Fruit fly (Drosophila melanogaster) whole organism, embryonic: Measurements from ENCODE around the gene hook.

Source experiments
- Atf3 ChIP-seq: fragments of 200-800 bp; sonication (Bioruptor generic); optimal IDR thresholded peaks from 3 replicates; lab custom pipeline; 2016; ENCODE audit warnings: missing biosample characterization, missing genetic modification characterization
- C15 ChIP-seq: fragments of 200-800 bp; sonication (Bioruptor generic); IDR thresholded peaks from 3 replicates; pipeline ENCODE4 v1.3.6; 2022; ENCODE audit warnings: missing biosample characterization, missing genetic modification characterization
- CG10543 ChIP-seq: fragments of 200-800 bp; sonication (Bioruptor generic); optimal IDR thresholded peaks from 3 replicates; lab custom pipeline; 2017; ENCODE audit warnings: missing biosample characterization, mild to moderate bottlenecking, missing genetic modification characterization, moderate library complexity
- CG11247 ChIP-seq: fragments of 200-800 bp; sonication (Bioruptor generic); IDR thresholded peaks from 2 replicates; pipeline ENCODE4 v1.3.6; 2022; ENCODE audit warnings: missing biosample characterization, missing genetic modification characterization
- CG11504 ChIP-seq: fragments of 200-800 bp; sonication (Bioruptor generic); optimal IDR thresholded peaks from 3 replicates; lab custom pipeline; 2019; ENCODE audit warnings: missing biosample characterization, mild to moderate bottlenecking, missing genetic modification characterization, moderate library complexity
- CG12942 ChIP-seq: fragments of 200-800 bp; sonication (Bioruptor generic); optimal IDR thresholded peaks from 3 replicates; lab custom pipeline; 2016; ENCODE audit warnings: missing biosample characterization, missing genetic modification characterization
- CG13894 ChIP-seq: fragments of 200-800 bp; sonication (Bioruptor generic); optimal IDR thresholded peaks from 3 replicates; lab custom pipeline; 2018; ENCODE audit warnings: missing biosample characterization, mild to moderate bottlenecking, missing genetic modification characterization, moderate library complexity
- CG14965 ChIP-seq: fragments of 200-800 bp; sonication (Bioruptor generic); optimal IDR thresholded peaks from 2 replicates; lab custom pipeline; 2016; ENCODE audit warnings: missing biosample characterization, missing genetic modification characterization, borderline replicate concordance
- CG17385 ChIP-seq: fragments of 200-800 bp; sonication (Bioruptor generic); optimal IDR thresholded peaks from 3 replicates; lab custom pipeline; 2018; ENCODE audit warnings: missing biosample characterization, mild to moderate bottlenecking, missing genetic modification characterization
- CG17829 ChIP-seq: fragments of 200-800 bp; optimal IDR thresholded peaks from 2 replicates; lab custom pipeline; 2019; ENCODE audit warnings: missing biosample characterization, mild to moderate bottlenecking, missing genetic modification characterization, moderate library complexity
- CG2120 ChIP-seq: fragments of 200-800 bp; sonication (Bioruptor generic); optimal IDR thresholded peaks from 3 replicates; lab custom pipeline; 2016; ENCODE audit warnings: missing biosample characterization, missing genetic modification characterization
- CG3726 ChIP-seq: fragments of 200-800 bp; sonication (Bioruptor generic); IDR thresholded peaks from 3 replicates; pipeline ENCODE4, ENCODE4 v1.3.6; 2022; ENCODE audit warnings: missing biosample characterization, missing genetic modification characterization
- CG4360 ChIP-seq: fragments of 200-800 bp; sonication (Bioruptor generic); IDR thresholded peaks from 2 replicates; pipeline ENCODE4 v1.3.6; 2022; ENCODE audit warnings: missing biosample characterization, missing genetic modification characterization
- CG6175 ChIP-seq: fragments of 200-800 bp; sonication (Bioruptor generic); IDR thresholded peaks from 3 replicates; pipeline ENCODE4 v1.3.6; 2022; ENCODE audit warnings: missing biosample characterization, missing genetic modification characterization
- CG6683 ChIP-seq: fragments of 200-800 bp; sonication (Bioruptor generic); optimal IDR thresholded peaks from 2 replicates; lab custom pipeline; 2017; ENCODE audit warnings: missing biosample characterization, mild to moderate bottlenecking, missing genetic modification characterization, missing genetic modification reagents
- Dbx ChIP-seq: fragments of 200-800 bp; sonication (Bioruptor generic); IDR thresholded peaks from 3 replicates; pipeline ENCODE4 v1.3.6; 2022; ENCODE audit warnings: missing biosample characterization, missing genetic modification characterization
- Deaf1 ChIP-seq: fragments of 200-800 bp; optimal IDR thresholded peaks from 3 replicates; lab custom pipeline; 2019; ENCODE audit warnings: missing biosample characterization, mild to moderate bottlenecking, missing genetic modification characterization, moderate library complexity
- Dip2 ChIP-seq: fragments of 200-800 bp; sonication (Bioruptor generic); IDR thresholded peaks from 2 replicates; pipeline ENCODE4 v1.3.6; 2022; ENCODE audit warnings: missing biosample characterization, missing genetic modification characterization
- Doc3 ChIP-seq: fragments of 200-800 bp; sonication (Bioruptor generic); IDR thresholded peaks from 3 replicates; pipeline ENCODE4 v1.3.6; 2022; ENCODE audit warnings: missing biosample characterization, missing genetic modification characterization; ENCODE audit not compliant: partially characterized antibody
- HLH4C ChIP-seq: fragments of 200-800 bp; sonication (Bioruptor generic); IDR thresholded peaks from 3 replicates; pipeline ENCODE4 v1.3.6; 2022; ENCODE audit warnings: missing biosample characterization, missing genetic modification characterization; ENCODE audit not compliant: partially characterized antibody
- Hey ChIP-seq: fragments of 200-800 bp; sonication (Bioruptor generic); optimal IDR thresholded peaks from 3 replicates; lab custom pipeline; 2018; ENCODE audit warnings: missing biosample characterization, mild to moderate bottlenecking, missing genetic modification characterization
- Hr51 ChIP-seq, 2 experiments: fragments of 200-800 bp; sonication (Bioruptor generic); optimal IDR thresholded peaks; 2 replicates in 1 of 2; 3 replicates in 1 of 2; lab custom pipeline; 2016 to 2018; ENCODE audit warnings: missing biosample characterization in 2 of 2, missing genetic modification characterization in 2 of 2, mild to moderate bottlenecking in 1 of 2, moderate library complexity in 1 of 2
- Max ChIP-seq: fragments of 200-800 bp; sonication (Bioruptor generic); optimal IDR thresholded peaks from 2 replicates; lab custom pipeline; 2016; ENCODE audit warnings: missing biosample characterization, mild to moderate bottlenecking, missing genetic modification characterization
- Nf-YC ChIP-seq: fragments of 200-800 bp; optimal IDR thresholded peaks from 3 replicates; lab custom pipeline; 2019; ENCODE audit warnings: missing biosample characterization, mild to moderate bottlenecking, missing genetic modification characterization, moderate library complexity
- Six4 ChIP-seq: fragments of 200-800 bp; sonication (Bioruptor generic); optimal IDR thresholded peaks from 2 replicates; lab custom pipeline; 2016; ENCODE audit warnings: missing biosample characterization, missing genetic modification characterization
- Trl ChIP-seq, 3 experiments: fragments of >200 bp in 2 of 3; fragments of 200-800 bp in 1 of 3; sonication (Bioruptor generic) in 1 of 3; optimal IDR thresholded peaks; 2 replicates in 1 of 3; 3 replicates in 2 of 3; lab custom pipeline; 2016 to 2017; ENCODE audit warnings: missing biosample characterization in 1 of 3, missing genetic modification characterization in 1 of 3
- aop ChIP-seq: fragments of 200-800 bp; sonication (Bioruptor generic); IDR thresholded peaks from 2 replicates; pipeline ENCODE4 v1.3.6; 2022; ENCODE audit warnings: missing biosample characterization, missing genetic modification characterization
- ato ChIP-seq: fragments of 200-800 bp; sonication (Bioruptor generic); IDR thresholded peaks from 2 replicates; pipeline ENCODE4 v1.3.6; 2022; ENCODE audit warnings: missing biosample characterization, missing genetic modification characterization; ENCODE audit not compliant: partially characterized antibody
- btn ChIP-seq: fragments of 200-800 bp; sonication (Bioruptor generic); optimal IDR thresholded peaks from 2 replicates; lab custom pipeline; 2016; ENCODE audit warnings: missing biosample characterization, missing genetic modification characterization
- cg ChIP-seq: fragments of 200-800 bp; sonication (Bioruptor generic); optimal IDR thresholded peaks from 3 replicates; lab custom pipeline; 2019; ENCODE audit warnings: missing biosample characterization, mild to moderate bottlenecking, missing genetic modification characterization, moderate library complexity
- chinmo ChIP-seq: fragments of 200-800 bp; sonication (Bioruptor generic); IDR thresholded peaks from 4 replicates; pipeline ENCODE4 v1.3.6; 2022; ENCODE audit warnings: missing biosample characterization, missing genetic modification characterization; ENCODE audit not compliant: partially characterized antibody
- croc ChIP-seq: fragments of 200-800 bp; sonication (Bioruptor generic); conservative IDR thresholded peaks from 3 replicates; pipeline ENCODE4 v1.3.6; 2022; ENCODE audit warnings: missing biosample characterization, missing genetic modification characterization
- crol ChIP-seq: fragments of 200-800 bp; sonication (Bioruptor generic); IDR thresholded peaks from 2 replicates; pipeline ENCODE4 v1.3.6; 2022; ENCODE audit warnings: missing biosample characterization, missing genetic modification characterization
- disco-r ChIP-seq: fragments of 200-800 bp; sonication (Bioruptor generic); optimal IDR thresholded peaks from 2 replicates; lab custom pipeline; 2016; ENCODE audit warnings: missing biosample characterization, missing genetic modification characterization
- eyg ChIP-seq: fragments of 200-800 bp; sonication (Bioruptor generic); optimal IDR thresholded peaks from 3 replicates; lab custom pipeline; 2016; ENCODE audit warnings: missing biosample characterization, missing genetic modification characterization
- fu2 ChIP-seq: fragments of 200-800 bp; sonication (Bioruptor generic); optimal IDR thresholded peaks from 2 replicates; lab custom pipeline; 2016; ENCODE audit warnings: missing biosample characterization, missing genetic modification characterization
- mirr ChIP-seq: fragments of 200-800 bp; sonication (Bioruptor generic); optimal IDR thresholded peaks from 3 replicates; lab custom pipeline; 2018; ENCODE audit warnings: missing biosample characterization, mild to moderate bottlenecking, missing genetic modification characterization
- oc ChIP-seq: fragments of 200-800 bp; sonication (Bioruptor generic); optimal IDR thresholded peaks from 2 replicates; lab custom pipeline; 2018; ENCODE audit warnings: missing biosample characterization, mild to moderate bottlenecking, missing genetic modification characterization, moderate library complexity
- p53 ChIP-seq: fragments of 200-800 bp; sonication (Bioruptor generic); optimal IDR thresholded peaks from 2 replicates; lab custom pipeline; 2016; ENCODE audit warnings: missing biosample characterization, missing genetic modification characterization
- pho ChIP-seq: fragments of 200-800 bp; sonication (Bioruptor generic); optimal IDR thresholded peaks from 2 replicates; lab custom pipeline; 2016; ENCODE audit warnings: missing biosample characterization, missing genetic modification characterization
- ranshi ChIP-seq: fragments of 200-800 bp; sonication (Bioruptor generic); IDR thresholded peaks from 2 replicates; pipeline ENCODE4 v1.3.6; 2022; ENCODE audit warnings: missing biosample characterization, missing genetic modification characterization
- scrt ChIP-seq: fragments of 200-800 bp; sonication (Bioruptor generic); optimal IDR thresholded peaks from 2 replicates; lab custom pipeline; 2018; ENCODE audit warnings: missing biosample characterization, mild to moderate bottlenecking, missing genetic modification characterization, moderate library complexity
- slbo ChIP-seq: fragments of 200-800 bp; sonication (Bioruptor generic); IDR thresholded peaks from 2 replicates; pipeline ENCODE4 v1.3.6; 2022; ENCODE audit warnings: missing biosample characterization, missing genetic modification characterization
- so ChIP-seq: fragments of 200-800 bp; sonication (Bioruptor generic); IDR thresholded peaks from 3 replicates; pipeline ENCODE4 v1.3.6; 2022; ENCODE audit warnings: missing biosample characterization, missing genetic modification characterization
- tio ChIP-seq: fragments of 200-800 bp; sonication (Bioruptor generic); optimal IDR thresholded peaks from 2 replicates; lab custom pipeline; 2017; ENCODE audit warnings: missing biosample characterization, missing genetic modification characterization, inconsistent platforms
- wek ChIP-seq: fragments of 200-800 bp; sonication (Bioruptor generic); optimal IDR thresholded peaks from 3 replicates; lab custom pipeline; 2018; ENCODE audit warnings: missing biosample characterization, mild to moderate bottlenecking, missing genetic modification characterization, moderate library complexity

The hook gene

dm6 chr2L:19034213-19034929 is 1.1 kb upstream of the hook start, which contains the start of the genes mib2 and CG31800 (continued):
- TF ChIP-seq tio (no peak), btn (no peak), Trl (optimal IDR thresholded peaks at IDR 0.05; lab: Kevin White, UChicago) (no peak), Trl (GFP tag; optimal IDR thresholded peaks at IDR 0.05; lab: Kevin White, UChicago) (no peak), so (no peak), Six4 (GFP tag; lab: Kevin White, UChicago) (no peak), CG17829 (tag; lab: Kevin White, UChicago) (peak; percentile 35), slbo (GFP tag; lab: Robert Waterston, UW) (peak; percentile 20; the same call in 1 of the 2 replicates), ato (peak; percentile 52; the same call in 1 of the 2 replicates), Atf3 (GFP tag; lab: Kevin White, UChicago) (no peak)

- TF ChIP-seq ato (no peak), croc (no peak), CG14965 (no peak), HLH4C (no peak), CG11247 (GFP tag; lab: Robert Waterston, UW) (peak; percentile 18; the same call in 1 of the 2 replicates), ranshi (0 out of 2 replicates have a peak, but pooled peaks have one; percentile 16), crol (GFP tag; lab: Robert Waterston, UW) (peak; percentile 63), Hey (tag; lab: Kevin White, UChicago) (peak; percentile 89), scrt (GFP tag; lab: Kevin White, UChicago) (peak; percentile 40), CG6683 (GFP tag; lab: Kevin White, UChicago) (no peak), CG12942 (GFP tag; lab: Kevin White, UChicago) (no peak), Doc3 (GFP tag; lab: Robert Waterston, UW) (no peak), C15 (GFP tag; lab: Robert Waterston, UW) (no peak), CG4360 (GFP tag; lab: Robert Waterston, UW) (peak; percentile 48; the same call in 1 of the 2 replicates), eyg (GFP tag; lab: Kevin White, UChicago) (no peak), CG11504 (peak; percentile 75), CG13894 (tag; lab: Kevin White, UChicago) (peak; percentile 19), CG2120 (GFP tag; lab: Kevin White, UChicago) (no peak), mirr (GFP tag; lab: Kevin White, UChicago) (peak; percentile 47), wek (GFP tag; lab: Kevin White, UChicago) (no peak), cg (peak; percentile 3), CG10543 (GFP tag; lab: Kevin White, UChicago) (peak; percentile 64), Deaf1 (tag; lab: Kevin White, UChicago) (peak; percentile 95), Dip2 (GFP tag; lab: Robert Waterston, UW) (no peak), chinmo (GFP tag; lab: Robert Waterston, UW) (0 out of 4 replicates have a peak, but pooled peaks have one; percentile 56), Hr51 (GFP tag; optimal IDR thresholded peaks at IDR 0.05; lab: Kevin White, UChicago) (peak in 1 of 2 experiments; percentile 52), aop (GFP tag; lab: Robert Waterston, UW) (no peak), oc (tag; lab: Kevin White, UChicago) (no peak), Dbx (GFP tag; lab: Robert Waterston, UW) (no peak), CG6175 (GFP tag; lab: Robert Waterston, UW) (0 out of 3 replicates have a peak, but pooled peaks have one; percentile 12), disco-r (GFP tag; lab: Kevin White, UChicago) (no peak), Nf-YC (tag; lab: Kevin White, UChicago) (no peak), CG3726 (GFP tag; lab: Robert Waterston, UW) (no peak), CG17385 (GFP tag; lab: Kevin White, UChicago) (no peak), pho (GFP tag; lab: Kevin White, UChicago) (no peak), Max (GFP tag; lab: Kevin White, UChicago) (no peak), fu2 (no peak), p53 (no peak)
Measured at dm6 chr2L:19027246-19027886, 5.9 kb downstream of the hook start, which contains the start of gene Sidpn. TSS of gene Sidpn (plus strand) at chr2L:19027710.
